Worm (Caenorhabditis elegans): ENCODE data around the gene T28A11.13.

T28A11.13 gene

DNA sequence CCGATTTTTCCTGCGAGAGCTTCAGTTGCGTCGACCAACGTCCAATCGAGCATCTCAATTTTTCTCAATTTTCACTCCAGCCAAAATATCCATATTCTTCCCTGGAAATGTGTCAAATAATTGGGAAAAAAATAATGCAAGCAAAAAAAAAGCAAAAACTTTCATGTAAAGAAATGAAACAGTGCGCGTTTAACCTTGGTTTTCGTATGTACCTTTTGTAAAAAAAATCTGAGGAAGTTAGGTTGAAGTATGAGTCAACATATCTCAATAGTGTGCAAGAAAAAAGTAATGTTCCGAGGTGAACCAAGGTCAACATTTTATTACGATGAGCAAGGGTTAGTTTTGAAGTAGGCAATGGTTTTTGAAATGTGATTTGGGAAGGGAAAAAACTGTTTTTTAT, at the start of gene T28A11.13:
T28A11.13 (minus strand) TSS at position 101 of the 400 bp plus-strand sequence.
- TF ChIP-seq nhr-237 (tag; optimal IDR thresholded peaks at IDR 0.05) (no peak), M03D4.4 (tag; optimal IDR thresholded peaks at IDR 0.05) (no peak), tbx-8 (GFP tag; optimal IDR thresholded peaks at IDR 0.05) (no peak), mab-5 (tag; optimal IDR thresholded peaks at IDR 0.05) (no peak), elt-1 (tag; optimal IDR thresholded peaks at IDR 0.05; ENCODE audit: borderline replicate concordance, insufficient read depth) (no peak), lin-13 (tag; optimal IDR thresholded peaks at IDR 0.05) (no peak), ceh-39 (tag; optimal IDR thresholded peaks at IDR 0.05) (no peak), ztf-11 (tag; optimal IDR thresholded peaks at IDR 0.05) (no peak), mep-1 (tag; optimal IDR thresholded peaks at IDR 0.05) (no peak), nhr-28 (tag; optimal IDR thresholded peaks at IDR 0.05) (no peak), pha-4 (tag; optimal IDR thresholded peaks at IDR 0.05) (no peak), unc-39 (tag; optimal IDR thresholded peaks at IDR 0.05) (no peak), zip-8 (tag; optimal IDR thresholded peaks at IDR 0.05) (no peak)

DNA sequence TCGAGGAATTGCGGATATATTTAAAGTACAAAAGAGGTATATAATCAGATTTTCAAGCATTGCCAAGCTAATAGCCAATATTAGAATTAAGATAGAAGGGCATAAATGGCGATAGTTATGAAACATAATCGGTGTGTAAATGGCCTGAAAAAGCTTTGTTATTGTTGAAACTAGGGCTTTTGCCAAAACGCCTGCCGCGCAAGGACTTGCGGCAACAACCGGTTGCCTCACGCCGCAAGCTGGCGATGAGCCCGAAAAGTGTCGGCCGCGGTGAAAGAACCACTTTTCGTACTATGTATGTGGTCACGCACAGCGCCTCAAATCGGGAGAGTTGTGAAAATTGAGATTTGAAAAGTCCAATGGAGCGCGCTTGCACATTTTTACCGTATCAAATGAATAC, 49.4 kb upstream of the T28A11.13 start:
- TF ChIP-seq unc-62 (GFP tag; optimal IDR thresholded peaks at IDR 0.05) (no peak), lin-32 (GFP tag; optimal IDR thresholded peaks at IDR 0.05) (no peak), ces-1 (GFP tag; optimal IDR thresholded peaks at IDR 0.05) (no peak), mep-1 (tag; optimal IDR thresholded peaks at IDR 0.05) (no peak), drap-1 (GFP tag; optimal IDR thresholded peaks at IDR 0.05) (no peak), snpc-4 (tag; optimal IDR thresholded peaks at IDR 0.05) (no peak), flh-1 (GFP tag; optimal IDR thresholded peaks at IDR 0.05) (no peak), sptf-1 (tag; optimal IDR thresholded peaks at IDR 0.05) (no peak), elt-3 (tag; optimal IDR thresholded peaks at IDR 0.05) (no peak), mls-2 (tag; optimal IDR thresholded peaks at IDR 0.05) (no peak), lsy-2 (tag; optimal IDR thresholded peaks at IDR 0.05) (no peak), cnd-1 (tag; optimal IDR thresholded peaks at IDR 0.05) (no peak), pha-4 (tag; optimal IDR thresholded peaks at IDR 0.05) (no peak), ceh-83 (GFP tag; optimal IDR thresholded peaks at IDR 0.05) (no peak), unc-120 (tag; optimal IDR thresholded peaks at IDR 0.05; ENCODE audit: poor library complexity, severe bottlenecking) (no peak), nhr-237 (tag; optimal IDR thresholded peaks at IDR 0.05) (no peak), elt-1 (tag; optimal IDR thresholded peaks at IDR 0.05; ENCODE audit: borderline replicate concordance, insufficient read depth) (no peak), hlh-1 (tag; optimal IDR thresholded peaks at IDR 0.05) (no peak), ztf-11 (tag; optimal IDR thresholded peaks at IDR 0.05) (no peak), sem-2 (GFP tag; optimal IDR thresholded peaks at IDR 0.05) (no peak)

DNA sequence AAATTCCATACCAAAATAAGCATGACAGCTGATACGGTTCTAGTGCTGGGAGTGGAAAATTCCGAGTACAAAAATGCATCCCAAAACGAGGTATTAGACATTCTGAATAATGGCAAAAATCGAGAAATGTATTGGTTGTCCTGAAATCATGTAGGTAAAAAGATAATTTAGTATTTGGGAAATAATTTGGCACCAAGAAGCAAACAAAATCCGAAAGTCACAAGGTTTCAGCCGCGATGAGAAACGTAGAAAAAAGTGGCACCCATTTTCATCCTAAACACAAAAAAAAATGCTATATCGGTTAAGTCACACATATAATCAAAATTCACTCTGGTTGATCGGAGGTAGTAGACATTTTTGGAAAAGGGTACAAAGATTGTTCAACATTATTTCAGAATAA, 47.7 kb upstream of the T28A11.13 start, which contains the start of gene srx-122:
srx-122 (minus strand) TSS at position 101 of the 400 bp plus-strand sequence.
- TF ChIP-seq unc-120 (tag; optimal IDR thresholded peaks at IDR 0.05; ENCODE audit: poor library complexity, severe bottlenecking) (no peak), nhr-237 (tag; optimal IDR thresholded peaks at IDR 0.05) (no peak), bed-3 (GFP tag; optimal IDR thresholded peaks at IDR 0.05) (no peak), ceh-83 (GFP tag; optimal IDR thresholded peaks at IDR 0.05) (no peak), nhr-2 (tag; optimal IDR thresholded peaks at IDR 0.05) (no peak), nhr-76 (tag; optimal IDR thresholded peaks at IDR 0.05) (no peak), sem-2 (GFP tag; optimal IDR thresholded peaks at IDR 0.05) (no peak)

DNA sequence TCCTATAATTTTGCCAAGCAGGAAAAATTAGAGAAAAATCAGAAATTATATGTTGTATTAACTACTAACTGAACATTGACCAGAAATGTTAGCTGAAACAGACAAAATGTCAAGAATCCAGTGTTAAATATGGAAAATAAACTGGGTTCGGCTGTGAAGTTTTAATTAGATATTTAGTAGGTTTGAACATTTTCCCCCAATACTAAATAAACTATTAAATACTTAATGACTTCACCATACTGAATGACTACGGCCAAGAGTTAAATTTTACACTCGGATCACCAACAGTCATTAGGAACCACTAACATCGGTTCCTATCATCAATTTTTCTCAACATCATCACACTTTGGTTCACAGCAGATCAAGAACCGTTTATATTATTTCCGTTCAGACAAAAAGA, 45.3 kb upstream of the T28A11.13 start:
- TF ChIP-seq mep-1 (tag; optimal IDR thresholded peaks at IDR 0.05), result no peak

DNA sequence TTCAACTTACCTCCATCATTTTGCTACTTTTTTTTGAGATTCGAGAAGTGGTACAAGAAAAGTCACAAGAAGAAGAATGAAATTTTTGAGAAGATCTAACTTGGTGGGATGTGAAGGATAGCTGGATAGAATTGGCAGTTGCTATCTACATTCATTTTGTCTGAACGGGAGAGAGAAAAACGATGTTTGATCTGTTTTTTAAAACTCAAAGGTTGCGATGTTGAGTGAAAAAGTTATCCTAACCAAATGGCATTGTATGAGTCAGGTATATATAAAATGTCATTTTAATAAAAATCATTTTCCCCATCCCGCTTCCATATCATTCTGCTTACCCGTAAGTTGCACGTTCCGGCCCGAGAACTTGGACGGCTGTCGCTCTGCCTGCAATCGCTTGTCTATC, 39.2 kb upstream of the T28A11.13 start, which contains the start of gene F35F10.6:
F35F10.6 (minus strand) TSS at position 101 of the 400 bp plus-strand sequence.
- TF ChIP-seq ham-2 (GFP tag; optimal IDR thresholded peaks at IDR 0.05) (no peak), nhr-28 (tag; optimal IDR thresholded peaks at IDR 0.05) (no peak), nhr-2 (tag; optimal IDR thresholded peaks at IDR 0.05) (no peak), sem-2 (GFP tag; optimal IDR thresholded peaks at IDR 0.05) (no peak), elt-3 (tag; optimal IDR thresholded peaks at IDR 0.05) (no peak), nhr-76 (tag; optimal IDR thresholded peaks at IDR 0.05) (no peak), snpc-4 (tag; optimal IDR thresholded peaks at IDR 0.05) (no peak), lsy-2 (tag; optimal IDR thresholded peaks at IDR 0.05) (no peak), nhr-237 (tag; optimal IDR thresholded peaks at IDR 0.05) (no peak), unc-39 (tag; optimal IDR thresholded peaks at IDR 0.05) (no peak), drap-1 (GFP tag; optimal IDR thresholded peaks at IDR 0.05) (no peak), bed-3 (GFP tag; optimal IDR thresholded peaks at IDR 0.05) (no peak), M03D4.4 (tag; optimal IDR thresholded peaks at IDR 0.05) (no peak), lin-32 (GFP tag; optimal IDR thresholded peaks at IDR 0.05) (no peak), blmp-1 (tag; optimal IDR thresholded peaks at IDR 0.05) (no peak), nhr-12 (tag; optimal IDR thresholded peaks at IDR 0.05) (no peak), sptf-1 (tag; optimal IDR thresholded peaks at IDR 0.05) (no peak), hlh-1 (tag; optimal IDR thresholded peaks at IDR 0.05) (no peak), tbx-8 (GFP tag; optimal IDR thresholded peaks at IDR 0.05) (no peak)

All from whole organism, mixed stage, embryonic.